Worm (Caenorhabditis elegans) whole organism, midembryonic: ENCODE results near the gene F27E5.7.

Experiments used
- T22C8.4 ChIP-seq: fragments of 200-800 bp; sonication (Bioruptor generic); IDR thresholded peaks from 2 replicates; pipeline ENCODE4 v1.3.6; 2022; ENCODE audit warnings: missing genetic modification characterization, missing compliant biosample characterization
- flt-1 ChIP-seq: fragments of 200-800 bp; sonication (Bioruptor generic); IDR thresholded peaks from 2 replicates; pipeline ENCODE4 v1.3.6; 2022; ENCODE audit warnings: missing genetic modification characterization, missing compliant biosample characterization
- klf-2 ChIP-seq: fragments of 200-800 bp; sonication (Bioruptor generic); conservative IDR thresholded peaks from 2 replicates; pipeline ENCODE4 v1.3.6; 2022; ENCODE audit warnings: missing genetic modification reagents, missing genetic modification characterization, missing compliant biosample characterization
- ref-1 ChIP-seq: fragments of 200-800 bp; sonication (Bioruptor generic); conservative IDR thresholded peaks from 2 replicates; pipeline ENCODE4 v1.3.6; 2022; ENCODE audit warnings: missing genetic modification reagents, missing genetic modification characterization, missing compliant biosample characterization
- tab-1 ChIP-seq: fragments of 200-800 bp; sonication (Bioruptor generic); IDR thresholded peaks from 2 replicates; pipeline ENCODE4 v1.3.6; 2022; ENCODE audit warnings: missing genetic modification characterization, missing compliant biosample characterization

DNA sequence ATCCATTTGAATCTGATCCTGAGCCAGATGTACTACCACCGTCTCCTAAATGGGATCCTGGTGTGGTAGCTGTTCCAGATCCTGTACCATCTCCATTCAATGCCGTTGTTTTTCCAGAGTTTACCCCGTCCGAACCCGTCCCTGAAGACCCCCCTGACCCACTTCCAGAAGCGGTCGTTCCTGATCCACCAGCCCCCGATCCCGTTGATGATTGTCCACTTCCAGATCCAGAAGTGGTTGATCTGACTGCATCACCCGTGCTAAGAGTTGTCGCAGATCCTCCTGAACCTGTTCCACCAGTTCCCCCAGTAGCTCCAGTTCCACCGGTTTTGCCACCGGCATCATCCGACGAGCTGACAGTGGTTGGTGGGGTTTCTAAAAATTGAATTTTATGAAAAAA is 5.9 kb upstream of the F27E5.7 start:
- no peak for TF ChIP-seq flt-1 (GFP tag; lab: Robert Waterston, UW)
- TF ChIP-seq ref-1 (GFP tag; lab: Robert Waterston, UW), result no peak
- TF ChIP-seq T22C8.4, result no peak
- TF ChIP-seq tab-1 (GFP tag; lab: Robert Waterston, UW), result no peak
- TF ChIP-seq klf-2 (GFP tag; lab: Robert Waterston, UW), result no peak
